Worm (Caenorhabditis elegans): ENCODE results near the gene Y32H12A.8.

Gene Y32H12A.8

ce11 chrIII:5344561-5344960, 61.3 kb downstream of the Y32H12A.8 start:
- no peak for TF ChIP-seq nhr-237 (tag; optimal IDR thresholded peaks at IDR 0.05)
- TF ChIP-seq ztf-4 (tag; optimal IDR thresholded peaks at IDR 0.05), result no peak
- no peak for TF ChIP-seq sma-9 (GFP tag; optimal IDR thresholded peaks at IDR 0.05)
- no peak for TF ChIP-seq sma-9 (tag; optimal IDR thresholded peaks at IDR 0.05)
- no peak for TF ChIP-seq skn-1 (tag; optimal IDR thresholded peaks at IDR 0.05)

DNA sequence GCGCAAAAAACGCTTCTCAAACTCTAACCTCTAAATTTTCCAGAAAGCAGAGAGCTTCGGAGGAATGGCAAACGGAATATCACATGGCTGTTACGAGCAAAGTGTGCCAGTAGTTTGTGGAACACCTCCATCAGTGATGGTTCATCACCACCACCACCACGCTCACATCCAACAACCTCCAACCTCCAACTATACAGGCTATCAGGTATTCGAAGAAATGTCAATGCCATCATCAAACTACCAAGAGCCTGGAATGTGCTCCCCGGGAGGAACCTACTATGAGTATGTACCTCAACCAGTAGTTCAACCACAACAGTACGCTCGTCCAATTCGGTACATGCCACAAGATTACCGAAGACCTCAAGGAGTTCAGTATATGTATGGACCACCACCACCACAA, 62.3 kb downstream of the Y32H12A.8 start:
- TF ChIP-seq nhr-237 (tag; optimal IDR thresholded peaks at IDR 0.05) (no peak), nhr-6 (tag; optimal IDR thresholded peaks at IDR 0.05) (no peak), blmp-1 (tag; optimal IDR thresholded peaks at IDR 0.05; ENCODE audit: insufficient read depth) (no peak), R02D3.7 (tag; optimal IDR thresholded peaks at IDR 0.05) (no peak), fos-1 (tag; optimal IDR thresholded peaks at IDR 0.05) (no peak), nhr-12 (tag; optimal IDR thresholded peaks at IDR 0.05) (no peak), crh-2 (tag; optimal IDR thresholded peaks at IDR 0.05) (no peak), sma-9 (GFP tag; optimal IDR thresholded peaks at IDR 0.05) (no peak), sma-9 (tag; optimal IDR thresholded peaks at IDR 0.05) (no peak), nhr-25 (tag; optimal IDR thresholded peaks at IDR 0.05) (no peak), nhr-23 (tag; optimal IDR thresholded peaks at IDR 0.05) (no peak), lin-39 (tag; optimal IDR thresholded peaks at IDR 0.05) (no peak), nhr-10 (tag; optimal IDR thresholded peaks at IDR 0.05) (no peak)

DNA sequence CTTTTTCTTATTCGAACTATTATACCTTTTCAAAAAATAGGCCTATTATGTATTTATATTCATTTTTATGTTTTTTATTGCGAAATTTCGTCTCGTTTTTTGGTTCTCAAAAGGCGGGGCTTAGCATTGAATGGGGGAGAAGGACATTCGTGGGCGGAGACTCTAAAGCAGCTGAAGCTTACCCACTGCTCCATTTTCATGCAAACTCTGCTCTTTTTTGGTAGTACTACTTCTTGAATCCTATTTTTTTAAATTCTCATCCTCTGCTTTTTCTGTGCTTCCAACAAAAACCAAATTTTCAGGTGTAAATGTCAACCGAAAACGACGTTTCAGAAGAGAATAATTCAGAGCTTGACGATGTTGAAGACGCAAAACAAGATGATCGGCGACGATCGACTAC, 64.5 kb downstream of the Y32H12A.8 start, which contains the start of gene ZK121.2:
ZK121.2 (plus strand) TSS at position 301 of the 400 bp plus-strand sequence.
- TF ChIP-seq elt-3 (tag; optimal IDR thresholded peaks at IDR 0.05) (no peak), lsy-2 (tag; optimal IDR thresholded peaks at IDR 0.05) (no peak), crh-2 (tag; optimal IDR thresholded peaks at IDR 0.05) (no peak), unc-55 (GFP tag; optimal IDR thresholded peaks at IDR 0.05) (peak; percentile 31)

DNA sequence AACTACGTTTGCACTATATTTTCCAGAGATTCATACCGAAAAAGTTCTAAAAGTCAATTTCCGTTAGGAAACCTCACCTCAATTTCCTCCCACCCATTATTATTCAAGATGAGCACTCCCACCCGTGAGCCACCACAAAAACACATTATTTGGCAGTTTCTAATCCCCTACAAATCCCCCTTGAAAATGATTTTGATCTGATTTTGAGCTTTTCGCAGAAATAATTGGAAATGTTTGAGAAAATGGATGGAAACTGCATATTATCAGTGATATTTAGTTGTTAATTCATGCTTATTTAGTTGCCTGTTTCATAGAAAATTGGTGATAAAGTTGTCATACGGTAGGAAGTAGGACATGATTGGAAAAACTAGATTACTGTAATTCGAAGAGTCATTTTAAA, 65.3 kb downstream of the Y32H12A.8 start:
- no peak for TF ChIP-seq dmd-4 (tag; optimal IDR thresholded peaks at IDR 0.05)
- TF ChIP-seq unc-55 (GFP tag; optimal IDR thresholded peaks at IDR 0.05), result peak; percentile 37

DNA sequence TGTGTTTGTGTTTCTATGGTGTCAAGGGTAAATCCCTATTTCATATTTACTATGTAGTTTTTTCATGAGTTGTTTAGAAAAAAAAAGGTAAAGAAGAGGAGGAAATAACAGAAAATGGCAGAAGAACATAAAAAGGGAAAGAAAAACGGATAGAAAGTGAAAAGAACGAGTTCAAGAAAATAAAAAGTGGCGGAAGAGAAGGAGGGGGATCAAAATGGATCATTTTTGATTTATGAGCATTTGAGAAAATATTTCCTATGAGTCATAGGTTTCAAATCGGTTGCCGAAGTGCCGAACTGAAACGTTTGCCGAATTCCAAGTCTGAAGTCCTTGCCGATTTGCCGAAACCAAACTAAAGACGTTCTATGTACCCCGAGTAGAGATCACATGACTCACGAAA, 67.0 kb downstream of the Y32H12A.8 start:
- TF ChIP-seq Y55F3AM.14 (GFP tag; optimal IDR thresholded peaks at IDR 0.05) (no peak), aly-2 (tag; optimal IDR thresholded peaks at IDR 0.05) (no peak), peb-1 (tag; optimal IDR thresholded peaks at IDR 0.05) (no peak), R02D3.7 (tag; optimal IDR thresholded peaks at IDR 0.05) (no peak), ztf-11 (tag; optimal IDR thresholded peaks at IDR 0.05) (no peak), skn-1 (tag; optimal IDR thresholded peaks at IDR 0.05) (no peak), crh-2 (tag; optimal IDR thresholded peaks at IDR 0.05) (no peak), alr-1 (tag; optimal IDR thresholded peaks at IDR 0.05) (no peak), nhr-129 (tag; optimal IDR thresholded peaks at IDR 0.05) (no peak), unc-55 (GFP tag; optimal IDR thresholded peaks at IDR 0.05) (peak; percentile 52), ztf-4 (tag; optimal IDR thresholded peaks at IDR 0.05) (no peak), F13H6.1 (tag; optimal IDR thresholded peaks at IDR 0.05) (no peak), mab-5 (tag; optimal IDR thresholded peaks at IDR 0.05) (peak; percentile 71), nhr-77 (tag; optimal IDR thresholded peaks at IDR 0.05) (no peak), sem-4 (tag; optimal IDR thresholded peaks at IDR 0.05) (no peak), unc-39 (tag; optimal IDR thresholded peaks at IDR 0.05) (no peak), fos-1 (tag; optimal IDR thresholded peaks at IDR 0.05) (peak; percentile 3), sma-3 (GFP tag; optimal IDR thresholded peaks at IDR 0.05) (no peak), lin-39 (tag; optimal IDR thresholded peaks at IDR 0.05) (no peak), ceh-82 (tag; optimal IDR thresholded peaks at IDR 0.05) (no peak)
